Fruit fly (Drosophila melanogaster) whole organism, embryonic: ENCODE results near the gene CG12784.

Experiments used
- Aef1 ChIP-seq: fragments of 200-800 bp; sonication (Bioruptor generic); IDR thresholded peaks from 3 replicates; pipeline ENCODE4 v1.3.6; 2022; ENCODE audit warnings: missing biosample characterization, missing genetic modification characterization
- CG12155 ChIP-seq: fragments of 200-800 bp; sonication (Bioruptor generic); optimal IDR thresholded peaks from 3 replicates; lab custom pipeline; 2016; ENCODE audit warnings: missing biosample characterization, missing genetic modification characterization
- CG14050 ChIP-seq: fragments of 200-800 bp; sonication (Bioruptor generic); IDR thresholded peaks from 3 replicates; pipeline ENCODE4 v1.3.6; 2022; ENCODE audit warnings: missing biosample characterization, missing genetic modification characterization
- CG14441 ChIP-seq: fragments of 200-800 bp; sonication (Bioruptor generic); IDR thresholded peaks from 2 replicates; pipeline ENCODE4 v1.3.6; 2022; ENCODE audit warnings: missing biosample characterization, missing genetic modification characterization
- CG17568 ChIP-seq: fragments of 200-800 bp; sonication (Bioruptor generic); optimal IDR thresholded peaks from 2 replicates; lab custom pipeline; 2018; ENCODE audit warnings: missing biosample characterization, mild to moderate bottlenecking, missing genetic modification characterization, moderate library complexity
- CG2129 ChIP-seq: fragments of 200-800 bp; sonication (Bioruptor generic); IDR thresholded peaks from 2 replicates; pipeline ENCODE4 v1.3.6; 2022; ENCODE audit warnings: missing biosample characterization, missing genetic modification characterization; ENCODE audit not compliant: partially characterized antibody
- CG33213 ChIP-seq: fragments of 200-800 bp; sonication (Bioruptor generic); optimal IDR thresholded peaks from 3 replicates; lab custom pipeline; 2016; ENCODE audit warnings: missing biosample characterization, missing genetic modification characterization
- CG34376 ChIP-seq: fragments of 200-800 bp; sonication (Bioruptor generic); optimal IDR thresholded peaks from 2 replicates; lab custom pipeline; 2018; ENCODE audit warnings: missing biosample characterization, mild to moderate bottlenecking, missing genetic modification characterization
- CG3995 ChIP-seq: fragments of 200-800 bp; sonication (Bioruptor generic); optimal IDR thresholded peaks from 3 replicates; lab custom pipeline; 2016; ENCODE audit warnings: missing biosample characterization, missing genetic modification characterization
- CG6791 ChIP-seq: fragments of 200-800 bp; sonication (Bioruptor generic); IDR thresholded peaks from 3 replicates; pipeline ENCODE4 v1.3.6; 2022; ENCODE audit warnings: missing biosample characterization, missing genetic modification characterization; ENCODE audit not compliant: partially characterized antibody
- CG7963 ChIP-seq: fragments of 200-800 bp; sonication (Bioruptor generic); IDR thresholded peaks from 3 replicates; pipeline ENCODE4 v1.3.6; 2022; ENCODE audit warnings: missing biosample characterization, missing genetic modification characterization; ENCODE audit not compliant: partially characterized antibody
- CG9876 ChIP-seq: fragments of 200-800 bp; sonication (Bioruptor generic); optimal IDR thresholded peaks from 2 replicates; lab custom pipeline; 2016; ENCODE audit warnings: missing biosample characterization, missing genetic modification characterization
- CHES-1-like ChIP-seq: fragments of 200-800 bp; sonication (Bioruptor generic); optimal IDR thresholded peaks from 2 replicates; lab custom pipeline; 2016; ENCODE audit warnings: missing biosample characterization, missing genetic modification characterization
- Dad ChIP-seq: fragments of 200-800 bp; sonication (Bioruptor generic); optimal IDR thresholded peaks from 3 replicates; lab custom pipeline; 2016; ENCODE audit warnings: missing biosample characterization, missing genetic modification characterization
- Ets65A ChIP-seq: fragments of 200-800 bp; sonication (Bioruptor generic); peaks from one replicate; lab custom pipeline; 2016; ENCODE audit warnings: missing biosample characterization, missing genetic modification characterization
- Ets97D ChIP-seq: fragments of 200-800 bp; sonication (Bioruptor generic); optimal IDR thresholded peaks from 3 replicates; lab custom pipeline; 2016; ENCODE audit warnings: missing biosample characterization, missing genetic modification characterization
- H2.0 ChIP-seq: fragments of 200-800 bp; sonication (Bioruptor generic); IDR thresholded peaks from 2 replicates; pipeline ENCODE4 v1.3.6; 2022; ENCODE audit warnings: missing biosample characterization, missing genetic modification characterization
- HHEX ChIP-seq: fragments of 200-800 bp; sonication (Bioruptor generic); optimal IDR thresholded peaks from 3 replicates; lab custom pipeline; 2017; ENCODE audit warnings: missing biosample characterization, mild to moderate bottlenecking, missing genetic modification characterization, missing genetic modification reagents
- HLH4C ChIP-seq: fragments of 200-800 bp; sonication (Bioruptor generic); IDR thresholded peaks from 3 replicates; pipeline ENCODE4 v1.3.6; 2022; ENCODE audit warnings: missing biosample characterization, missing genetic modification characterization; ENCODE audit not compliant: partially characterized antibody
- Hr3 ChIP-seq: fragments of 200-800 bp; sonication (Bioruptor generic); optimal IDR thresholded peaks from 3 replicates; lab custom pipeline; 2016; ENCODE audit warnings: missing biosample characterization, missing genetic modification characterization
- Hr39 ChIP-seq: fragments of >200 bp; optimal IDR thresholded peaks from 2 replicates; lab custom pipeline; 2017
- Lpt ChIP-seq: fragments of >200 bp; optimal IDR thresholded peaks from 2 replicates; lab custom pipeline; 2018; ENCODE audit warnings: missing biosample characterization, missing genetic modification characterization
- Neu2 ChIP-seq: fragments of 200-800 bp; sonication (Bioruptor generic); optimal IDR thresholded peaks from 3 replicates; lab custom pipeline; 2016; ENCODE audit warnings: missing biosample characterization, missing genetic modification characterization, borderline replicate concordance
- Nf-YA ChIP-seq: fragments of 200-800 bp; sonication (Bioruptor generic); IDR thresholded peaks from 2 replicates; pipeline ENCODE4 v1.3.6; 2022; ENCODE audit warnings: missing biosample characterization, missing genetic modification characterization
- Sox102F ChIP-seq: fragments of 200-800 bp; sonication (Bioruptor generic); optimal IDR thresholded peaks from 2 replicates; lab custom pipeline; 2018; ENCODE audit warnings: missing biosample characterization, mild to moderate bottlenecking, missing genetic modification characterization, moderate library complexity
- Taf1 ChIP-seq: fragments of 200-800 bp; sonication (Bioruptor generic); IDR thresholded peaks from 2 replicates; pipeline ENCODE4 v1.3.6; 2022; ENCODE audit warnings: missing biosample characterization, missing genetic modification characterization
- ac ChIP-seq: fragments of 200-800 bp; sonication (Bioruptor generic); optimal IDR thresholded peaks from 3 replicates; lab custom pipeline; 2017; ENCODE audit warnings: missing biosample characterization, mild to moderate bottlenecking, missing genetic modification characterization
- al ChIP-seq: fragments of 200-800 bp; sonication (Bioruptor generic); IDR thresholded peaks from 2 replicates; pipeline ENCODE4 v1.3.6; 2022; ENCODE audit warnings: missing biosample characterization, missing genetic modification characterization
- ara ChIP-seq: fragments of 200-800 bp; sonication (Bioruptor generic); IDR thresholded peaks from 2 replicates; pipeline ENCODE4 v1.3.6; 2022; ENCODE audit warnings: missing biosample characterization, missing genetic modification characterization
- ato ChIP-seq: fragments of 200-800 bp; sonication (Bioruptor generic); IDR thresholded peaks from 2 replicates; pipeline ENCODE4 v1.3.6; 2022; ENCODE audit warnings: missing biosample characterization, missing genetic modification characterization; ENCODE audit not compliant: partially characterized antibody
- br ChIP-seq: fragments of >200 bp; optimal IDR thresholded peaks from 2 replicates; lab custom pipeline; 2017
- btn ChIP-seq: fragments of 200-800 bp; sonication (Bioruptor generic); optimal IDR thresholded peaks from 2 replicates; lab custom pipeline; 2016; ENCODE audit warnings: missing biosample characterization, missing genetic modification characterization
- da ChIP-seq: fragments of 200-800 bp; sonication (Bioruptor generic); optimal IDR thresholded peaks from 2 replicates; lab custom pipeline; 2016; ENCODE audit warnings: missing biosample characterization, missing genetic modification characterization
- dimm ChIP-seq: fragments of 200-800 bp; sonication (Bioruptor generic); IDR thresholded peaks from 2 replicates; pipeline ENCODE4 v1.3.6; 2022; ENCODE audit warnings: missing biosample characterization, missing genetic modification characterization
- dmrt11E ChIP-seq: fragments of 200-800 bp; sonication (Bioruptor generic); optimal IDR thresholded peaks from 3 replicates; lab custom pipeline; 2018; ENCODE audit warnings: missing biosample characterization, mild to moderate bottlenecking, missing genetic modification characterization, moderate library complexity
- esg ChIP-seq: fragments of 200-800 bp; sonication (Bioruptor generic); conservative IDR thresholded peaks from 2 replicates; pipeline ENCODE4 v1.3.6; 2022; ENCODE audit warnings: missing biosample characterization, missing genetic modification characterization
- fru ChIP-seq: fragments of >200 bp; optimal IDR thresholded peaks from 2 replicates; lab custom pipeline; 2017
- gro ChIP-seq: fragments of 200-800 bp; sonication (Bioruptor generic); optimal IDR thresholded peaks from 2 replicates; lab custom pipeline; 2016; ENCODE audit warnings: missing biosample characterization, missing genetic modification characterization
- hb ChIP-seq: fragments of 200-800 bp; sonication (Bioruptor generic); IDR thresholded peaks from 3 replicates; pipeline ENCODE4 v1.3.6; 2022; ENCODE audit warnings: missing biosample characterization, missing genetic modification characterization; ENCODE audit not compliant: partially characterized antibody
- ind ChIP-seq: fragments of 200-800 bp; sonication (Bioruptor generic); optimal IDR thresholded peaks from 3 replicates; lab custom pipeline; 2016; ENCODE audit warnings: missing biosample characterization, missing genetic modification characterization
- jigr1 ChIP-seq: fragments of 200-800 bp; sonication (Bioruptor generic); IDR thresholded peaks from 3 replicates; pipeline ENCODE4 v1.3.6; 2022; ENCODE audit warnings: missing biosample characterization, missing genetic modification characterization
- jumu ChIP-seq: fragments of 200-800 bp; sonication (Bioruptor generic); optimal IDR thresholded peaks from 3 replicates; lab custom pipeline; 2016; ENCODE audit warnings: missing biosample characterization, missing genetic modification characterization
- lmd ChIP-seq: fragments of 200-800 bp; sonication (Bioruptor generic); IDR thresholded peaks from 2 replicates; pipeline ENCODE4 v1.3.6; 2022; ENCODE audit warnings: missing biosample characterization, missing genetic modification characterization
- maf-S ChIP-seq: fragments of 200-800 bp; sonication (Bioruptor generic); optimal IDR thresholded peaks from 2 replicates; lab custom pipeline; 2016; ENCODE audit warnings: missing biosample characterization, missing genetic modification characterization
- mam ChIP-seq: fragments of 200-800 bp; sonication (Bioruptor generic); optimal IDR thresholded peaks from 3 replicates; lab custom pipeline; 2016; ENCODE audit warnings: missing biosample characterization, missing genetic modification characterization
- sisA ChIP-seq: fragments of 200-800 bp; sonication (Bioruptor generic); IDR thresholded peaks from 2 replicates; pipeline ENCODE4 v1.3.6; 2022; ENCODE audit warnings: missing biosample characterization, missing genetic modification characterization
- sna ChIP-seq: fragments of 200-800 bp; sonication (Bioruptor generic); IDR thresholded peaks from 2 replicates; pipeline ENCODE4 v1.3.6; 2022; ENCODE audit warnings: missing biosample characterization, missing genetic modification characterization; ENCODE audit not compliant: partially characterized antibody
- ssp ChIP-seq: fragments of 200-800 bp; sonication (Bioruptor generic); IDR thresholded peaks from 2 replicates; pipeline ENCODE4 v1.3.6; 2022; ENCODE audit warnings: missing biosample characterization, missing genetic modification characterization
- stc ChIP-seq: fragments of 200-800 bp; sonication (Bioruptor generic); IDR thresholded peaks from 2 replicates; pipeline ENCODE4 v1.3.6; 2022; ENCODE audit warnings: missing biosample characterization, missing genetic modification characterization
- zen ChIP-seq: fragments of 200-800 bp; sonication (Bioruptor generic); optimal IDR thresholded peaks from 3 replicates; lab custom pipeline; 2018; ENCODE audit warnings: missing biosample characterization, mild to moderate bottlenecking, missing genetic modification characterization, moderate library complexity
- zen2 ChIP-seq: fragments of 200-800 bp; sonication (Bioruptor generic); IDR thresholded peaks from 3 replicates; pipeline ENCODE4 v1.3.6; 2022; ENCODE audit warnings: missing biosample characterization, missing genetic modification characterization; ENCODE audit not compliant: partially characterized antibody
- zfh2 ChIP-seq: fragments of 200-800 bp; sonication (Bioruptor generic); optimal IDR thresholded peaks from 2 replicates; lab custom pipeline; 2016; ENCODE audit warnings: missing biosample characterization, missing genetic modification characterization

Gene CG12784

DNA sequence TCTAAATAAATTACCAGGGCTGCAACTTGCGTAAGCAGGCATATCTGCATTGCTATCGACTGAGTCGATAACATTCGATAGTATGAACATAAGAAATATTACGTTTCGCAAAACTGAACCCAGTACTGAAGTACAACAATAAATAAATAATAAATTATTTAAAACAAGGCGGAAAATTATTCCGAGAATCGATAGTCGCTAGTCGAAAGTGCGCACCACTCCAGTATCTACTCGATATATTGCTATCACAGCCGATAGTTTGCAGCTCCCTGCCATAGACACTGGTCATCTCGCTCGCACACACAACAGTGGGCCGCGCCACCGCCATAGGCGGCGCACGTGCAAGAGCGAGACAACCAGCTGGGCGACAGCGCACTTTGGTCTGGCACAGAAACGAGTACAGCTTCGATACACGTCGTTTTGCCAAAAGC, 30.5 kb downstream of the CG12784 start, which contains the start of gene nsl1 (continued):
- TF ChIP-seq CG17568 (GFP tag; lab: Kevin White, UChicago) (no peak), Aef1 (GFP tag; lab: Robert Waterston, UW) (0 out of 3 replicates have a peak, but pooled peaks have one; percentile 18), CG12155 (GFP tag; lab: Kevin White, UChicago) (peak; percentile 97), maf-S (GFP tag; lab: Kevin White, UChicago) (no peak), CHES-1-like (no peak), CG3995 (peak; percentile 65), hb (peak; percentile 97), zen (tag; lab: Kevin White, UChicago) (peak; percentile 72), CG34376 (GFP tag; lab: Kevin White, UChicago) (peak; percentile 8), CG7963 (GFP tag; lab: Robert Waterston, UW) (peak; percentile 94), Neu2 (GFP tag; lab: Kevin White, UChicago) (no peak), ssp (GFP tag; lab: Robert Waterston, UW) (no peak), zfh2 (GFP tag; lab: Kevin White, UChicago) (peak; percentile 42), br (lab: Kevin White, UChicago) (no peak), Dad (GFP tag; lab: Kevin White, UChicago) (peak; percentile 22), CG9876 (no peak), dmrt11E (tag; lab: Kevin White, UChicago) (peak; percentile 29), dimm (no peak), Nf-YA (GFP tag; lab: Robert Waterston, UW) (no peak), Sox102F (no peak), CG14050 (GFP tag; lab: Robert Waterston, UW) (0 out of 3 replicates have a peak, but pooled peaks have one; percentile 14), Taf1 (GFP tag; lab: Robert Waterston, UW) (no peak; the same call in 1 of the 2 replicates), Hr3 (GFP tag; lab: Kevin White, UChicago) (peak; percentile 20), jigr1 (no peak), CG33213 (GFP tag; lab: Kevin White, UChicago) (no peak), lmd (GFP tag; lab: Robert Waterston, UW) (peak; percentile 49; the same call in 1 of the 2 replicates), stc (GFP tag; lab: Robert Waterston, UW) (no peak), Lpt (GFP tag; lab: Kevin White, UChicago) (no peak), jumu (GFP tag; lab: Kevin White, UChicago) (peak; percentile 49), Ets65A (GFP tag; lab: Kevin White, UChicago) (no peak), Hr39 (no peak), HHEX (no peak), zen2 (GFP tag; lab: Robert Waterston, UW) (peak; percentile 90; the same call in 2 of the 3 replicates), al (GFP tag; lab: Robert Waterston, UW) (0 out of 2 replicates have a peak, but pooled peaks have one; percentile 29), sna (GFP tag; lab: Robert Waterston, UW) (peak; percentile 96), ind (GFP tag; lab: Kevin White, UChicago) (peak; percentile 32), mam (GFP tag; lab: Kevin White, UChicago) (peak; percentile 30), ac (GFP tag; lab: Kevin White, UChicago) (no peak), CG14441 (0 out of 2 replicates have a peak, but pooled peaks have one; percentile 24), ara (GFP tag; lab: Robert Waterston, UW) (peak; percentile 25; the same call in 1 of the 2 replicates), gro (GFP tag; lab: Kevin White, UChicago) (no peak), sisA (peak; percentile 44; the same call in 1 of the 2 replicates), esg (0 out of 2 replicates have a peak, but pooled peaks have one; percentile 6), CG6791 (peak; percentile 96), fru (lab: Kevin White, UChicago) (no peak), btn (GFP tag; lab: Kevin White, UChicago) (no peak), da (no peak), CG2129 (GFP tag; lab: Robert Waterston, UW) (peak; percentile 95), Ets97D (GFP tag; lab: Kevin White, UChicago) (peak; percentile 66), HLH4C (GFP tag; lab: Robert Waterston, UW) (peak; percentile 96), H2.0 (GFP tag; lab: Robert Waterston, UW) (no peak), ato (GFP tag; lab: Robert Waterston, UW) (peak; percentile 93)
